Worm (Caenorhabditis elegans): ENCODE results near the gene oga-1.

Gene oga-1

DNA sequence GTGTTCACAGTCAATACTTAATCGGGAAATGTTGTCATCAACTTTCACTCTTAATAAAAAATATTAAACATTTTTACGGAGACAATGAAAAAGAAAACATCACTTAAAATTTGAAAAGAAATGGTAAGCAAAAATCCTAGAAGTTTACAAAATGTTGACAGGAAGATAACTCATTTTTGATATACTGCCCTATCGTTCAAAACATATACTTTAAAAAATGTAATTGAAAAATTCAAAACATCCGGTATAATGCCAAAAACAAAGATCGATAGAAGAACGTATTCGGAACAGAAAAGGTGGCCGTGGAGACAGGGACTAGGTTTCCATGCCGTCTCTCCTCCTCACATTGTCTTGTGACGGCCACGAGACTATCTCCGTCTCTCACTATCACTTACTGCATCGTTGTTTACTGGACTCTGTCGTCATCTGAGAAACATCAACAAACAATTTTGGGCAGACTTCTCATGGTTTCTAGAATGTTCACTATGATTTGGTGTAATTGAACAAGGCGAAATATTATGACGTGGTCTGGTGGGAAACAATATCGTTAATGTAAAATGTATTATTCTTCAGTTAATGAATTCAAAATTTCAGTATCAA, at the start of gene oga-1:
Gene oga-1 (minus strand): TSS at position 51 of the 600 bp plus-strand sequence.
- TF ChIP-seq aly-1 (tag; optimal IDR thresholded peaks at IDR 0.05) (no peak), hnd-1 (tag; optimal IDR thresholded peaks at IDR 0.05) (no peak), sea-1 (GFP tag; conservative IDR thresholded peaks at IDR 0.05) (no peak), ceh-13 (GFP tag; optimal IDR thresholded peaks at IDR 0.05) (no peak), ceh-36 (tag; optimal IDR thresholded peaks at IDR 0.05) (no peak), F13C5.2 (tag; optimal IDR thresholded peaks at IDR 0.05) (no peak), tbx-11 (GFP tag; IDR thresholded peaks at IDR 0.05) (no peak), hmg-4 (GFP tag; optimal IDR thresholded peaks at IDR 0.05) (no peak), pes-1 (GFP tag; IDR thresholded peaks at IDR 0.05) (no peak), tra-4 (tag; optimal IDR thresholded peaks at IDR 0.05) (no peak), tbx-37 (GFP tag; conservative IDR thresholded peaks at IDR 0.05) (no peak), ets-7 (tag; optimal IDR thresholded peaks at IDR 0.05) (no peak), flt-1 (GFP tag; IDR thresholded peaks at IDR 0.05) (no peak), B0310.2 (tag; optimal IDR thresholded peaks at IDR 0.05) (no peak), ama-1 (optimal IDR thresholded peaks at IDR 0.05) (no peak), scrt-1 (GFP tag; IDR thresholded peaks at IDR 0.05) (no peak), hmbx-1 (tag; optimal IDR thresholded peaks at IDR 0.05) (no peak)

DNA sequence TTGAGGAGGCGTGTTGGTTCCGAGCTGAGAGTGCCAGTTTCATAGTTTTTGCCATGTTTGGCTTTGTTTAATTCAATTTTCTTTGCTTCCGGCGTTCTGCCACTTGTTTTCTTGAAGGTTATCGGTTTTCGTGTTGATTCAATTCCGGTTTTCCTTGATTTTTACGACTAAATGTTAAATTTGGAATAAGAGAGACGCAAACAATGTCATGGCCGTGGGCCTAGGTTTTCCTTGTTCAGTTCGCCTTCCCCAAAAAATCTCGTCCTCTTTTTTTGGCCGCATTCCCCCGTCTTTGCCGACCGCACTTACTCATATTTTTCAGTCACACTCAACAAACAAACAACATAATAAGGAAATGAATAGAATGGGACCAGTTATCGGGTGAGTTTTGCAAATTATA, 46.5 kb upstream of the oga-1 start, which contains the start of gene C23F12.9:
Gene C23F12.9 (plus strand): TSS at position 301 of the 400 bp plus-strand sequence.
- no peak for TF ChIP-seq ets-7 (tag; optimal IDR thresholded peaks at IDR 0.05)
- TF ChIP-seq tbx-11 (GFP tag; IDR thresholded peaks at IDR 0.05): no peak
- no peak for TF ChIP-seq flt-1 (GFP tag; IDR thresholded peaks at IDR 0.05)
- no peak for TF ChIP-seq ama-1 (optimal IDR thresholded peaks at IDR 0.05)
- TF ChIP-seq ceh-13 (GFP tag; optimal IDR thresholded peaks at IDR 0.05): no peak
- no peak for TF ChIP-seq hmg-4 (GFP tag; optimal IDR thresholded peaks at IDR 0.05)
- TF ChIP-seq sea-1 (GFP tag; conservative IDR thresholded peaks at IDR 0.05): no peak
- no peak for TF ChIP-seq pes-1 (GFP tag; IDR thresholded peaks at IDR 0.05)
- no peak for TF ChIP-seq scrt-1 (GFP tag; IDR thresholded peaks at IDR 0.05)
- TF ChIP-seq aly-1 (tag; optimal IDR thresholded peaks at IDR 0.05): no peak
- TF ChIP-seq F13C5.2 (tag; optimal IDR thresholded peaks at IDR 0.05): no peak
- no peak for TF ChIP-seq hnd-1 (tag; optimal IDR thresholded peaks at IDR 0.05)

DNA sequence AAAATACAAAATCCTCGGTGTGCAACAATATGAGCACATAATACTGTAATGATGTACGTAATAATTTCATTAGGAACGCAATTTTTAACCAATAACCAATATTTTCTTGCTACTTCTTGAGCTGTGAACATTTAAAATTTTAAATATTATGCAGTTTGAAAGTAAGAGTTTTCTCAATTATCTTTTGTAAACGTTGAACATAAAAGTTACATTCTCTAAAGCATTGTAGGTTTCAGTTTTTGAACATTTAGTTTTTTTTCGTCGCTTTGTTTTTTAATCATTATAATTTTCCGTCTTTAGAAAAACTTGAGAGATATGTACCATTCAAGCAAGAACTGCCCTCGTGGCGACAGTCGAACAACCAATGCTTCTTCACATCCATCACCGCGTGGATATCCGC, 44.1 kb upstream of the oga-1 start, which contains the start of gene C23F12.3:
Gene C23F12.3 (plus strand): TSS at position 301 of the 400 bp plus-strand sequence.
- TF ChIP-seq ceh-13 (GFP tag; optimal IDR thresholded peaks at IDR 0.05): no peak
- TF ChIP-seq aly-1 (tag; optimal IDR thresholded peaks at IDR 0.05): no peak
- no peak for TF ChIP-seq ets-7 (tag; optimal IDR thresholded peaks at IDR 0.05)
- TF ChIP-seq scrt-1 (GFP tag; IDR thresholded peaks at IDR 0.05): no peak
- TF ChIP-seq tbx-37 (GFP tag; conservative IDR thresholded peaks at IDR 0.05): no peak
- no peak for TF ChIP-seq F13C5.2 (tag; optimal IDR thresholded peaks at IDR 0.05)
- no peak for TF ChIP-seq hmbx-1 (tag; optimal IDR thresholded peaks at IDR 0.05)
- TF ChIP-seq hnd-1 (tag; optimal IDR thresholded peaks at IDR 0.05): no peak
- no peak for TF ChIP-seq tra-4 (tag; optimal IDR thresholded peaks at IDR 0.05)
- TF ChIP-seq pes-1 (GFP tag; IDR thresholded peaks at IDR 0.05): no peak
- no peak for TF ChIP-seq sea-1 (GFP tag; conservative IDR thresholded peaks at IDR 0.05)
- TF ChIP-seq hmg-4 (GFP tag; optimal IDR thresholded peaks at IDR 0.05): no peak
- TF ChIP-seq ama-1 (optimal IDR thresholded peaks at IDR 0.05): no peak
- TF ChIP-seq B0310.2 (tag; optimal IDR thresholded peaks at IDR 0.05): no peak
- no peak for TF ChIP-seq tbx-11 (GFP tag; IDR thresholded peaks at IDR 0.05)

DNA sequence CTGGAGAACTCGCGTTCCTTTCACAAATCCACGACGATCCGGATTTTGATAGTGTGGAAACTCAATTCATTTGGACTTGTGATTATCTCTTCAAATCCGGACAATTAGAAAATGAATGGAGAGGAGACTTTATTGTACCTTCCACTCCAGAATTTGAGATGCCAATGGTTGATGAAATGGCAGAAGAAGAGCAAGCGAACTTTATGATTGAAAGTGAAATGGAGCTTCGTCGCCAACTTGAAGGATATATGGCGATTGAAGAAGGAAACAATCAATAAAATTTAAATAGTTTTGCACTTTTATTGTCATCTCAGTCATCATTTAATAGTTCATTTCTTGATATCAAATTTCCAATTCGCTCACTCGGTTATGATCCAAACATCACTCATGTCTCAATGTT, 41.5 kb upstream of the oga-1 start:
- TF ChIP-seq scrt-1 (GFP tag; IDR thresholded peaks at IDR 0.05) (no peak), sea-1 (GFP tag; conservative IDR thresholded peaks at IDR 0.05) (no peak), hmbx-1 (tag; optimal IDR thresholded peaks at IDR 0.05) (no peak), F13C5.2 (tag; optimal IDR thresholded peaks at IDR 0.05) (no peak), tra-4 (tag; optimal IDR thresholded peaks at IDR 0.05) (no peak)

DNA sequence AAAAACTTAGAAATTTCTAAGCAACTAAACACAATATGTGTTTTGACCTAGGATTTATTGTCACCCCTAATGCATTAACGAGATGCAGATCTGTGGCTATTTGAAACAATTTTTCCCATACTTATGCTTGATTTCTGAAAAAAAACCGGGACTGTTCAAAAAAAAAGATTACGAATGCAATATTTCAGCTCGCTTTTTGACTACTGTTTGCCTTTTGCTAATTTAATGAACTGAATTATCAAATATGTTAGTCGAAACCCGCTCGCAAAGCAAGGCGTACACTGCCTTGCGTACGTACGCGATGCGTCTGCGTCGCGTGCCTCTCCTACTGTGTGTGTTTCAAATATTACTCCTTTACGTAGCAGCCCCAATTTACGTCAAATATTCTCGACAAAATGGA, 39.8 kb upstream of the oga-1 start, which contains the start of gene C23F12.4:
Gene C23F12.4 (plus strand): TSS at position 301 of the 400 bp plus-strand sequence.
- no peak for TF ChIP-seq B0310.2 (tag; optimal IDR thresholded peaks at IDR 0.05)
- TF ChIP-seq hmg-4 (GFP tag; optimal IDR thresholded peaks at IDR 0.05): no peak
- no peak for TF ChIP-seq ceh-36 (tag; optimal IDR thresholded peaks at IDR 0.05)
- TF ChIP-seq aly-1 (tag; optimal IDR thresholded peaks at IDR 0.05): no peak
- no peak for TF ChIP-seq sea-1 (GFP tag; conservative IDR thresholded peaks at IDR 0.05)
- TF ChIP-seq hmbx-1 (tag; optimal IDR thresholded peaks at IDR 0.05): no peak
- no peak for TF ChIP-seq ets-7 (tag; optimal IDR thresholded peaks at IDR 0.05)
- TF ChIP-seq scrt-1 (GFP tag; IDR thresholded peaks at IDR 0.05): no peak
- TF ChIP-seq ama-1 (optimal IDR thresholded peaks at IDR 0.05): no peak
- TF ChIP-seq F13C5.2 (tag; optimal IDR thresholded peaks at IDR 0.05): no peak
- TF ChIP-seq tra-4 (tag; optimal IDR thresholded peaks at IDR 0.05): no peak

DNA sequence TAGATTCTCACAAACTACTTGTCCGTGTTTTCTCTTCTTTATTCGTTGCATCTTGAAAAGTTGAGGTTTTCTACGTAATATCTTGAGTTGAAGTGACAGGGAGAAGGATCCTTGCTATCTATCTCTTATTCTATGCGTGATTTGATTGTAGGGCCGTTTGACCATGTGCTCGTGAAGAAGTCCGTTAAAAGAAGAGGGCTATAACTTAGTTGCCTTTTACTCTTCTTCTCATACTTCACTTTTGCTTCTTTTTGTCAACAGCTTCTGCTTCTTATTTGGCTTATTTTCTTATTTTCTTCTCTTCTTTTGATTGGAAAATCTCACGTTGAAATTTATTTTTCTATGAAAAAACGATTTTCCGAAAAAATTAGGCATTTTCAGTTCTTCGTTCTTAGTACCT, 26.5 kb upstream of the oga-1 start:
- no peak for TF ChIP-seq scrt-1 (GFP tag; IDR thresholded peaks at IDR 0.05)
- TF ChIP-seq tbx-37 (GFP tag; conservative IDR thresholded peaks at IDR 0.05): no peak
- no peak for TF ChIP-seq hnd-1 (tag; optimal IDR thresholded peaks at IDR 0.05)
- TF ChIP-seq ets-7 (tag; optimal IDR thresholded peaks at IDR 0.05): no peak
- no peak for TF ChIP-seq tbx-11 (GFP tag; IDR thresholded peaks at IDR 0.05)
- no peak for TF ChIP-seq aly-1 (tag; optimal IDR thresholded peaks at IDR 0.05)
- TF ChIP-seq ama-1 (optimal IDR thresholded peaks at IDR 0.05): no peak
- TF ChIP-seq flt-1 (GFP tag; IDR thresholded peaks at IDR 0.05): no peak
- no peak for TF ChIP-seq hmbx-1 (tag; optimal IDR thresholded peaks at IDR 0.05)
- TF ChIP-seq tra-4 (tag; optimal IDR thresholded peaks at IDR 0.05): no peak
- no peak for TF ChIP-seq ceh-36 (tag; optimal IDR thresholded peaks at IDR 0.05)
- TF ChIP-seq hmg-4 (GFP tag; optimal IDR thresholded peaks at IDR 0.05): no peak
- TF ChIP-seq F13C5.2 (tag; optimal IDR thresholded peaks at IDR 0.05): no peak
- no peak for TF ChIP-seq B0310.2 (tag; optimal IDR thresholded peaks at IDR 0.05)
- no peak for TF ChIP-seq pes-1 (GFP tag; IDR thresholded peaks at IDR 0.05)
- TF ChIP-seq ceh-13 (GFP tag; optimal IDR thresholded peaks at IDR 0.05): no peak
- TF ChIP-seq sea-1 (GFP tag; conservative IDR thresholded peaks at IDR 0.05): no peak

DNA sequence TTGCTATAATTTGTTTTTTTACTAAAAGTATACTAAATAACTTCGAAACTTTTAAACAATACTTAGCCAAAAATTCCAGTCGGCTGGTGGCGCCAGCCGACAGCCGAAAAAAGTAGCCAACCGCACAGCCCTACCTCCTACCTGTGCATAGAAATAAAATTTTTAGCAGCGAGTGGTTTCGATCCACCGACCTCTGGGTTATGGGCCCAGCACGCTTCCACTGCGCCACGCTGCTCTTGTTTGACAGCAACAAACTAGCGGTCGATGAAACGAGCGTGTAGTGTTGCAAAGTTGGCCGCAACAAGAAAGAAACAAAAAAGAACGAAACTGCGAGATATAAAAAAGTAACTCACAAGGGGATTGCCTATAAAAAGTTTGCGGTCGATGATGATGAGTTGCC, 25.8 kb upstream of the oga-1 start:
- TF ChIP-seq scrt-1 (GFP tag; IDR thresholded peaks at IDR 0.05): 0 out of 2 replicates have a peak, but pooled peaks have one; percentile 12
- no peak for TF ChIP-seq hnd-1 (tag; optimal IDR thresholded peaks at IDR 0.05)
- no peak for TF ChIP-seq tbx-11 (GFP tag; IDR thresholded peaks at IDR 0.05)
- TF ChIP-seq aly-1 (tag; optimal IDR thresholded peaks at IDR 0.05): no peak
- TF ChIP-seq F13C5.2 (tag; optimal IDR thresholded peaks at IDR 0.05): no peak
- no peak for TF ChIP-seq ets-7 (tag; optimal IDR thresholded peaks at IDR 0.05)
- 0 out of 2 replicates have a peak, but pooled peaks have one; percentile 25 for TF ChIP-seq tbx-37 (GFP tag; conservative IDR thresholded peaks at IDR 0.05)
- TF ChIP-seq ceh-13 (GFP tag; optimal IDR thresholded peaks at IDR 0.05): peak; percentile 46
- no peak for TF ChIP-seq tra-4 (tag; optimal IDR thresholded peaks at IDR 0.05)
- no peak for TF ChIP-seq ceh-36 (tag; optimal IDR thresholded peaks at IDR 0.05)
- peak; percentile 72 for TF ChIP-seq pes-1 (GFP tag; IDR thresholded peaks at IDR 0.05)
- no peak for TF ChIP-seq B0310.2 (tag; optimal IDR thresholded peaks at IDR 0.05)
- no peak for TF ChIP-seq hmg-4 (GFP tag; optimal IDR thresholded peaks at IDR 0.05)
- peak; percentile 42 for TF ChIP-seq flt-1 (GFP tag; IDR thresholded peaks at IDR 0.05)
- no peak; the same call in 1 of the 2 replicates for TF ChIP-seq sea-1 (GFP tag; conservative IDR thresholded peaks at IDR 0.05)
- no peak for TF ChIP-seq hmbx-1 (tag; optimal IDR thresholded peaks at IDR 0.05)
- no peak for TF ChIP-seq ama-1 (optimal IDR thresholded peaks at IDR 0.05)
